Fruit fly (Drosophila melanogaster): ENCODE measurements around the gene run.
A peak's percentile ranks its signal among the peaks of the same experiment; 100 is the strongest.

The run gene

DNA sequence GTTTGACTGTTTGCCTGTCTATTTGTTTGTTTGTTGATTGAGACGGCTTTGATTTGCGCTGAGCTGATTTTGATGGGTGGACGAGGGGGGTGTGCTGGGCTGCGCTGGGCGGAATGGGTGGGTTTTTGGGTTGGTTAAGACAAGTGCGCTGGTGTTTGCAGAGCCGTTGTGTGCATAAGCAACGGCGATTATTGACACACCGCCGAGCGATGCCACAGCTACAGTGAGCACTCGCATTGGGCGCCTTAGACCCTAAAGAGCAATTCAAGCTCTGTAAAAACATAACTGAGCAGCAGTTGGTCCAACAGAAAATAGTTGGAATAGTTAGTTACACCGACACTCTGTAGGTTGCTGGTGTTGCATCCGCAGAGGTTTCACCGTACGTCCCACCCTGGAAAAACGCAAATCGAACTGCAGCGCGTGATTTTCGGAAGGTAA lies 35.5 kb upstream of the run start:
- TF ChIP-seq dmrt93B (GFP tag; optimal IDR thresholded peaks at IDR 0.05) (peak; percentile 65), CG9705 (GFP tag; optimal IDR thresholded peaks at IDR 0.05) (peak; percentile 12), Hnf4 (GFP tag; optimal IDR thresholded peaks at IDR 0.05) (peak; percentile 35), Rel (GFP tag; optimal IDR thresholded peaks at IDR 0.05) (no peak), Rel (tag; optimal IDR thresholded peaks at IDR 0.05) (no peak), sv (GFP tag; optimal IDR thresholded peaks at IDR 0.05) (peak; percentile 23), rgr (GFP tag; optimal IDR thresholded peaks at IDR 0.05) (peak; percentile 55), dl (GFP tag; optimal IDR thresholded peaks at IDR 0.05; ENCODE audit: insufficient read depth in 1 of 2, partially characterized antibody in 2 of 2) (no peak), HLH106 (tag; optimal IDR thresholded peaks at IDR 0.05) (peak; percentile 66), fru (GFP tag; optimal IDR thresholded peaks at IDR 0.05) (peak; percentile 52), psq (GFP tag; optimal IDR thresholded peaks at IDR 0.05) (peak; percentile 35), tai (GFP tag; optimal IDR thresholded peaks at IDR 0.05) (no peak), Hr83 (GFP tag; optimal IDR thresholded peaks at IDR 0.05; ENCODE audit: poor library complexity, severe bottlenecking) (peak; percentile 63), jim (GFP tag; optimal IDR thresholded peaks at IDR 0.05) (no peak), N (GFP tag; optimal IDR thresholded peaks at IDR 0.05) (no peak), dsf (GFP tag; optimal IDR thresholded peaks at IDR 0.05; ENCODE audit: borderline replicate concordance) (no peak), foxo (GFP tag; optimal IDR thresholded peaks at IDR 0.05) (peak in 1 of 2 experiments; percentile 69), Dfd (GFP tag; optimal IDR thresholded peaks at IDR 0.05) (no peak), lola (GFP tag; optimal IDR thresholded peaks at IDR 0.05) (no peak), pan (optimal IDR thresholded peaks at IDR 0.05) (no peak), GATAd (GFP tag; optimal IDR thresholded peaks at IDR 0.05) (no peak), Vsx2 (GFP tag; optimal IDR thresholded peaks at IDR 0.05; ENCODE audit: partially characterized antibody) (no peak), Abd-B (GFP tag; optimal IDR thresholded peaks at IDR 0.05) (no peak), woc (GFP tag; optimal IDR thresholded peaks at IDR 0.05) (no peak), br (GFP tag; optimal IDR thresholded peaks at IDR 0.05) (peak; percentile 44), CrebA (GFP tag; optimal IDR thresholded peaks at IDR 0.05; ENCODE audit: borderline replicate concordance) (no peak), brk (GFP tag; optimal IDR thresholded peaks at IDR 0.05) (no peak), CG32264 (GFP tag; optimal IDR thresholded peaks at IDR 0.05) (no peak), Jra (GFP tag; optimal IDR thresholded peaks at IDR 0.05) (no peak), usp (GFP tag; optimal IDR thresholded peaks at IDR 0.05) (no peak), Mio (GFP tag; optimal IDR thresholded peaks at IDR 0.05) (no peak), Myc (optimal IDR thresholded peaks at IDR 0.05) (no peak), OdsH (GFP tag; optimal IDR thresholded peaks at IDR 0.05) (peak; percentile 41), ey (GFP tag; optimal IDR thresholded peaks at IDR 0.05) (peak; percentile 56), h (GFP tag; optimal IDR thresholded peaks at IDR 0.05) (peak; percentile 72), Sp1 (GFP tag; optimal IDR thresholded peaks at IDR 0.05) (no peak), Hr78 (GFP tag; optimal IDR thresholded peaks at IDR 0.05) (no peak), Dif (GFP tag; optimal IDR thresholded peaks at IDR 0.05; ENCODE audit: partially characterized antibody) (no peak), sage (GFP tag; optimal IDR thresholded peaks at IDR 0.05) (no peak)

DNA sequence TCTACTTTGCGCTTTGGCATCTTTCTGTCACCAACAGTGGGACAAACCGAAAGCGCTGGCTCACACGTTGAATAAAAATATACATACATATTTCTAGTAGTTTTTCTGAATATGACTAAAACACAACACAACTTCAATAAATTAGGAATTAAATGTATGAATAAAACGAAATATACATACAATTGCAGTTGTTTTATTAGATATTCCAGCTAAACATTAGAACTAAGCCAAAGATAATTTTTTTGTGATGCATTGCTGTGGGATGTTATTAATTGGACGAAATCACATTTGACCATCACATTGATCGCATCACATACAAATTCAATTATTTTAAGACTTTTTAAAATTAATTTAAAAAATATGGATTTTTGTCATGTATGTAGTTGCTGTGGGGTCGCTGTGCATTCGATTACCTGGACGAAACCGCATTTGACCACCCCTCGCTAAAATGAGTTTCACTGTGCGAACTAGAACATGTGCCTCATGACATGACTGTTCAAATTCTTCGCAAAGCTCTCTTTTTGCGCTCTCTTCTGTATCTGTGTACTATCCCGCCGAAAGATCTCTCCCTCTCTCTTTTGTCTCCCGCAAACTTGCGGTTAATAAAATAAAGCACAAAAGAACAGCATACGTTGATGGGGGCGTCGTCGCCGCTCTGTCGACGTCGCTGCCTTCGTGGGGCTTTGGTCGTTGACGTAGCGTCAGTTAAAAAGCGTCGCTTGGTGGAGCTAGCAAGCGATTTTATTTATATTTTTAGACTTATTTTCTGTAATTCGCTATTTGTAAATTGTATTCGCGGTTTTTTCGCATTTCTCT lies 33.7 kb upstream of the run start, which contains the start of gene Cyp6v1:
Cyp6v1 (plus strand) TSS at position 588 of the 816 bp plus-strand sequence.
- TF ChIP-seq usp (GFP tag; optimal IDR thresholded peaks at IDR 0.05) (no peak), Mio (GFP tag; optimal IDR thresholded peaks at IDR 0.05) (no peak), CG9705 (GFP tag; optimal IDR thresholded peaks at IDR 0.05) (peak; percentile 55), dsf (GFP tag; optimal IDR thresholded peaks at IDR 0.05; ENCODE audit: borderline replicate concordance) (no peak), Dif (GFP tag; optimal IDR thresholded peaks at IDR 0.05; ENCODE audit: partially characterized antibody) (peak; percentile 77), dl (GFP tag; optimal IDR thresholded peaks at IDR 0.05; ENCODE audit: insufficient read depth in 1 of 2, partially characterized antibody in 2 of 2) (peak; percentile 13 to 66), Sp1 (GFP tag; optimal IDR thresholded peaks at IDR 0.05) (peak; percentile 79), lola (GFP tag; optimal IDR thresholded peaks at IDR 0.05) (no peak), CG32264 (GFP tag; optimal IDR thresholded peaks at IDR 0.05) (no peak), OdsH (GFP tag; optimal IDR thresholded peaks at IDR 0.05) (peak; percentile 61), foxo (GFP tag; optimal IDR thresholded peaks at IDR 0.05) (peak in 1 of 2 experiments; percentile 79), psq (GFP tag; optimal IDR thresholded peaks at IDR 0.05) (peak; percentile 90), tai (GFP tag; optimal IDR thresholded peaks at IDR 0.05) (peak; percentile 13), dmrt93B (GFP tag; optimal IDR thresholded peaks at IDR 0.05) (peak; percentile 86), h (GFP tag; optimal IDR thresholded peaks at IDR 0.05) (peak; percentile 51), ey (GFP tag; optimal IDR thresholded peaks at IDR 0.05) (peak; percentile 63), rgr (GFP tag; optimal IDR thresholded peaks at IDR 0.05) (peak; percentile 49), fru (GFP tag; optimal IDR thresholded peaks at IDR 0.05) (peak; percentile 69), Hnf4 (GFP tag; optimal IDR thresholded peaks at IDR 0.05) (peak; percentile 20), GATAd (GFP tag; optimal IDR thresholded peaks at IDR 0.05) (no peak), Vsx2 (GFP tag; optimal IDR thresholded peaks at IDR 0.05; ENCODE audit: partially characterized antibody) (peak; percentile 39), br (GFP tag; optimal IDR thresholded peaks at IDR 0.05) (peak; percentile 18), sage (GFP tag; optimal IDR thresholded peaks at IDR 0.05) (no peak), HLH106 (tag; optimal IDR thresholded peaks at IDR 0.05) (peak; percentile 85), sv (GFP tag; optimal IDR thresholded peaks at IDR 0.05) (peak; percentile 2), woc (GFP tag; optimal IDR thresholded peaks at IDR 0.05) (peak; percentile 75)

Measured in whole organism, wandering third instar larva.